Worm (Caenorhabditis elegans) whole organism, L4 larva: ENCODE results near the gene H01G02.3.

Experiments used
- F37D6.2 ChIP-seq: sonication (generic microtip); optimal IDR thresholded peaks from 2 replicates; lab custom pipeline; 2016; ENCODE audit warnings: mild to moderate bottlenecking, missing genetic modification characterization, missing compliant biosample characterization
- ces-1 ChIP-seq: fragments of 150-350 bp; sonication (generic microtip); optimal IDR thresholded peaks from 4 replicates; lab custom pipeline; 2014; ENCODE audit warnings: missing biosample characterization, missing genetic modification reagents, missing genetic modification characterization
- fos-1 ChIP-seq: fragments of 150-350 bp; optimal IDR thresholded peaks from 2 replicates; lab custom pipeline; 2014; ENCODE audit warnings: missing biosample characterization, missing genetic modification characterization
- lin-13 ChIP-seq: fragments of 150-350 bp; optimal IDR thresholded peaks from 2 replicates; lab custom pipeline; 2014; ENCODE audit warnings: missing biosample characterization, missing genetic modification reagents, missing genetic modification characterization
- lin-39 ChIP-seq: fragments of 150-350 bp; optimal IDR thresholded peaks from 2 replicates; lab custom pipeline; 2014; ENCODE audit warnings: missing biosample characterization, missing genetic modification reagents, missing genetic modification characterization
- mdl-1 ChIP-seq, 2 experiments: fragments of 150-350 bp in 1 of 2; sonication (generic microtip) in 1 of 2; optimal IDR thresholded peaks; 2 replicates each; lab custom pipeline; 2014 to 2017; ENCODE audit warnings: missing biosample characterization in 2 of 2, missing genetic modification characterization in 2 of 2
- nhr-10 ChIP-seq: fragments of 150-350 bp; optimal IDR thresholded peaks from 2 replicates; lab custom pipeline; 2014; ENCODE audit warnings: missing biosample characterization, missing genetic modification characterization
- nhr-48 ChIP-seq: sonication (generic microtip); optimal IDR thresholded peaks from 2 replicates; lab custom pipeline; 2016; ENCODE audit warnings: mild to moderate bottlenecking, missing genetic modification characterization, missing compliant biosample characterization
- pha-4 ChIP-seq, 2 experiments: fragments of 150-350 bp in 1 of 2; fragments of 200-800 bp in 1 of 2; sonication (Bioruptor generic) in 1 of 2; IDR thresholded peaks in 1 of 2; optimal IDR thresholded peaks in 1 of 2; 2 replicates each; pipeline versions ENCODE4 v1.3.6 to Lab custom; 2014 to 2022; ENCODE audit warnings: missing genetic modification characterization in 2 of 2, missing genetic modification reagents in 2 of 2, missing biosample characterization in 1 of 2, missing compliant biosample characterization in 1 of 2
- unc-39 ChIP-seq: sonication (generic microtip); optimal IDR thresholded peaks from 2 replicates; lab custom pipeline; 2017; ENCODE audit warnings: missing biosample characterization, missing genetic modification characterization
- unc-62 ChIP-seq, 3 experiments: fragments of 150-350 bp in 1 of 3; sonication (generic microtip); optimal IDR thresholded peaks in 2 of 3; peaks in 1 of 3; 1 replicate in 1 of 3; 2 replicates in 2 of 3; lab custom pipeline; 2014 to 2017; ENCODE audit warnings: missing biosample characterization in 3 of 3, missing genetic modification characterization in 3 of 3, missing genetic modification reagents in 3 of 3, missing genotype in 1 of 3
- zip-11 ChIP-seq: fragments of 200-800 bp; sonication (Bioruptor generic); IDR thresholded peaks from 2 replicates; pipeline ENCODE4 v1.3.6; 2022; ENCODE audit warnings: missing genetic modification characterization, missing compliant biosample characterization
- ztf-11 ChIP-seq: fragments of 150-350 bp; optimal IDR thresholded peaks from 2 replicates; lab custom pipeline; 2014; ENCODE audit warnings: missing biosample characterization, missing genetic modification characterization

DNA sequence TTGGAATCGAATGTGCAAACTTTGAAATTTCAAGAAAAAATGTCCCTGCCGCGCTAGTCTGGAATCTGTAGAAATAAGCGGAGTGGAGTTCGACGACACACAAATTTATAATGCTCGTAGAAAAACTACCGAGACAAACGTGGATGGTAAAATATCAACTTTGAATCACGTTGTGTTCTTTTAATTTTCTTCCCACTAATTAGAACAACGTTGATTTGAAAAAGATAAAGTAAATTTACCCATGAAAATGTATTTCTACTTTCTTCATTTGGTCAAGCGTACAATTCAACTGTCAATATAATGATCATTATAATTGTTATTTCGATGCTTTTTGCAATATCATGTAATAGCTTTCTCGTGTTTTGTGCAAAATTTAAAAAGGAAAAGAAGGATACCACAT, 50.0 kb downstream of the H01G02.3 start, which contains the start of gene K01A6.5:
- TF ChIP-seq pha-4 (GFP tag; IDR thresholded peaks at IDR 0.05; lab: Robert Waterston, UW) (no peak), pha-4 (tag; optimal IDR thresholded peaks at IDR 0.05; lab: Kevin White, UChicago) (no peak), unc-62 (GFP tag; optimal IDR thresholded peaks at IDR 0.05 in 1 of 2; lab: Kevin White, UChicago) (no peak), unc-62 (tag; optimal IDR thresholded peaks at IDR 0.05; lab: Kevin White, UChicago) (no peak), ztf-11 (tag; lab: Kevin White, UChicago) (no peak), lin-13 (GFP tag; lab: Kevin White, UChicago) (no peak), zip-11 (GFP tag; lab: Robert Waterston, UW) (no peak), nhr-48 (no peak), lin-39 (tag; lab: Kevin White, UChicago) (no peak), F37D6.2 (tag; lab: Kevin White, UChicago) (no peak), nhr-10 (tag; lab: Kevin White, UChicago) (no peak), unc-39 (tag; lab: Kevin White, UChicago) (no peak), ces-1 (no peak), mdl-1 (tag; optimal IDR thresholded peaks at IDR 0.05; lab: Kevin White, UChicago) (no peak), fos-1 (tag; lab: Kevin White, UChicago) (no peak)
